Fruit fly (Drosophila melanogaster): ENCODE results near the gene Blos3.

dm6 chr3L:18897459-18898085 is 27.5 kb downstream of the Blos3 start:
- no peak for TF ChIP-seq kay (GFP tag; ENCODE audit: borderline replicate concordance)
- TF ChIP-seq CG5204 (GFP tag; optimal IDR thresholded peaks at IDR 0.05), result no peak
- TF ChIP-seq CG12768 (GFP tag; optimal IDR thresholded peaks at IDR 0.05), result no peak
- TF ChIP-seq Crg-1 (GFP tag; optimal IDR thresholded peaks at IDR 0.05), result no peak
- TF ChIP-seq CG7045 (GFP tag; optimal IDR thresholded peaks at IDR 0.05), result no peak
- TF ChIP-seq pad (GFP tag; optimal IDR thresholded peaks at IDR 0.05), result peak; percentile 31
- TF ChIP-seq CG1620 (GFP tag; optimal IDR thresholded peaks at IDR 0.05), result no peak
- TF ChIP-seq toe (GFP tag; optimal IDR thresholded peaks at IDR 0.05), result no peak
- no peak for TF ChIP-seq CG33017 (tag; optimal IDR thresholded peaks at IDR 0.05)
- TF ChIP-seq Clk (GFP tag; optimal IDR thresholded peaks at IDR 0.05), result no peak
- TF ChIP-seq CG7101 (tag; optimal IDR thresholded peaks at IDR 0.05), result no peak
- TF ChIP-seq Hr96 (GFP tag; optimal IDR thresholded peaks at IDR 0.05), result no peak
- TF ChIP-seq cic (GFP tag; optimal IDR thresholded peaks at IDR 0.05), result peak; percentile 49

Data from whole organism, adult.